Worm (Caenorhabditis elegans) whole organism, L1 larva: ENCODE results near the gene sri-73.

Source experiments
- C04F5.9 ChIP-seq: sonication (generic microtip); optimal IDR thresholded peaks from 2 replicates; lab custom pipeline; 2016; ENCODE audit warnings: missing genetic modification characterization, missing compliant biosample characterization
- Y116A8C.19 ChIP-seq: sonication (generic microtip); optimal IDR thresholded peaks from 2 replicates; lab custom pipeline; 2016; ENCODE audit warnings: missing compliant biosample characterization, missing genetic modification characterization, borderline replicate concordance
- blmp-1 ChIP-seq: fragments of 150-350 bp; optimal IDR thresholded peaks from 2 replicates; lab custom pipeline; 2014; ENCODE audit warnings: missing biosample characterization, missing genetic modification characterization
- ceh-82 ChIP-seq, 3 experiments: fragments of 150-350 bp in 1 of 3; sonication (generic microtip) in 2 of 3; optimal IDR thresholded peaks; 2 replicates each; lab custom pipeline; 2014 to 2017; ENCODE audit warnings: missing biosample characterization in 3 of 3, missing genetic modification characterization in 3 of 3
- ceh-90 ChIP-seq: sonication (generic microtip); optimal IDR thresholded peaks from 2 replicates; lab custom pipeline; 2016; ENCODE audit warnings: missing genetic modification characterization, missing compliant biosample characterization
- efl-1 ChIP-seq, 4 experiments: fragments of 150-350 bp; optimal IDR thresholded peaks in 3 of 4; peaks in 1 of 4; 1 replicate in 1 of 4; 2 replicates in 3 of 4; lab custom pipeline; 2014; ENCODE audit warnings: missing biosample characterization in 2 of 4, missing genetic modification characterization in 2 of 4, missing genetic modification reagents in 2 of 4
- efl-3 ChIP-seq: fragments of 200-800 bp; sonication (Bioruptor generic); optimal IDR thresholded peaks from 2 replicates; lab custom pipeline; 2018; ENCODE audit warnings: mild to moderate bottlenecking, missing genetic modification characterization, missing compliant biosample characterization
- fos-1 ChIP-seq: fragments of 150-350 bp; optimal IDR thresholded peaks from 2 replicates; lab custom pipeline; 2014; ENCODE audit warnings: missing biosample characterization, missing genetic modification characterization
- hpl-2 ChIP-seq: fragments of 150-350 bp; optimal IDR thresholded peaks from 2 replicates; lab custom pipeline; 2014; ENCODE audit warnings: missing biosample characterization, missing genetic modification reagents, missing genetic modification characterization
- lin-13 ChIP-seq: fragments of 150-350 bp; optimal IDR thresholded peaks from 2 replicates; lab custom pipeline; 2014; ENCODE audit warnings: missing biosample characterization, missing genetic modification reagents, missing genetic modification characterization
- lin-14 ChIP-seq: fragments of 200-800 bp; sonication (Bioruptor generic); optimal IDR thresholded peaks from 2 replicates; lab custom pipeline; 2018; ENCODE audit warnings: mild to moderate bottlenecking, missing genetic modification characterization, moderate library complexity, missing compliant biosample characterization
- lin-15B ChIP-seq: fragments of 150-350 bp; sonication (generic microtip); optimal IDR thresholded peaks from 3 replicates; lab custom pipeline; 2014; ENCODE audit warnings: missing biosample characterization, missing genetic modification characterization
- lin-39 ChIP-seq: fragments of 150-350 bp; optimal IDR thresholded peaks from 2 replicates; lab custom pipeline; 2014; ENCODE audit warnings: missing biosample characterization, missing genetic modification reagents, missing genetic modification characterization
- lir-3 ChIP-seq: sonication (generic microtip); optimal IDR thresholded peaks from 2 replicates; lab custom pipeline; 2016; ENCODE audit warnings: mild to moderate bottlenecking, missing genetic modification characterization, moderate library complexity, missing compliant biosample characterization; ENCODE audit not compliant: poor library complexity
- nhr-11 ChIP-seq: fragments of 150-350 bp; optimal IDR thresholded peaks from 2 replicates; lab custom pipeline; 2014; ENCODE audit warnings: missing biosample characterization, missing genetic modification characterization
- nhr-12 ChIP-seq: sonication (generic microtip); optimal IDR thresholded peaks from 2 replicates; lab custom pipeline; 2017; ENCODE audit warnings: missing biosample characterization, missing genetic modification characterization
- nhr-19 ChIP-seq: fragments of 200-800 bp; sonication (Bioruptor generic); conservative IDR thresholded peaks from 2 replicates; pipeline ENCODE4 v1.3.6; 2022; ENCODE audit warnings: missing genetic modification characterization, missing compliant biosample characterization
- nhr-28 ChIP-seq: fragments of 150-350 bp; optimal IDR thresholded peaks from 2 replicates; lab custom pipeline; 2014; ENCODE audit warnings: missing biosample characterization, missing genetic modification characterization
- nhr-47 ChIP-seq: sonication (generic microtip); optimal IDR thresholded peaks from 2 replicates; lab custom pipeline; 2016; ENCODE audit warnings: mild to moderate bottlenecking, missing genetic modification characterization, moderate library complexity, missing compliant biosample characterization
- nhr-76 ChIP-seq: sonication (generic microtip); optimal IDR thresholded peaks from 2 replicates; lab custom pipeline; 2017; ENCODE audit warnings: missing biosample characterization, missing genetic modification characterization
- nhr-77 ChIP-seq: fragments of 150-350 bp; optimal IDR thresholded peaks from 2 replicates; lab custom pipeline; 2014; ENCODE audit warnings: missing biosample characterization, missing genetic modification characterization
- nhr-84 ChIP-seq: sonication (generic microtip); optimal IDR thresholded peaks from 2 replicates; lab custom pipeline; 2017; ENCODE audit warnings: missing biosample characterization, missing genetic modification characterization
- nhr-85 ChIP-seq: sonication (generic microtip); peaks from one replicate; lab custom pipeline; 2016; ENCODE audit warnings: missing genetic modification characterization, inconsistent platforms, missing compliant biosample characterization
- nhr-90 ChIP-seq: sonication (generic microtip); optimal IDR thresholded peaks from 2 replicates; lab custom pipeline; 2016; ENCODE audit warnings: mild to moderate bottlenecking, missing genetic modification characterization, missing compliant biosample characterization; ENCODE audit not compliant: poor library complexity
- pax-3 ChIP-seq: fragments of 200-800 bp; sonication (Bioruptor generic); optimal IDR thresholded peaks from 2 replicates; lab custom pipeline; 2018; ENCODE audit warnings: mild to moderate bottlenecking, missing genetic modification characterization, moderate library complexity, missing compliant biosample characterization
- pqm-1 ChIP-seq: sonication (generic microtip); optimal IDR thresholded peaks from 3 replicates; lab custom pipeline; 2017; ENCODE audit warnings: missing biosample characterization, missing genetic modification characterization
- rnt-1 ChIP-seq: sonication (generic microtip); optimal IDR thresholded peaks from 2 replicates; lab custom pipeline; 2016; ENCODE audit warnings: mild to moderate bottlenecking, missing genetic modification characterization, moderate library complexity, missing compliant biosample characterization
- skn-1 ChIP-seq: fragments of 150-350 bp; optimal IDR thresholded peaks from 2 replicates; lab custom pipeline; 2014; ENCODE audit warnings: missing biosample characterization, missing genetic modification characterization
- snpc-4 ChIP-seq: fragments of 150-350 bp; optimal IDR thresholded peaks from 2 replicates; lab custom pipeline; 2014; ENCODE audit warnings: missing biosample characterization, missing genetic modification characterization
- sox-4 ChIP-seq: sonication (generic microtip); optimal IDR thresholded peaks from 2 replicates; lab custom pipeline; 2016; ENCODE audit warnings: missing genetic modification characterization, missing compliant biosample characterization
- sptf-1 ChIP-seq: fragments of 150-350 bp; optimal IDR thresholded peaks from 2 replicates; lab custom pipeline; 2014; ENCODE audit warnings: missing biosample characterization, missing genetic modification characterization
- sup-37 ChIP-seq: fragments of 200-800 bp; sonication (Bioruptor generic); optimal IDR thresholded peaks from 2 replicates; lab custom pipeline; 2018; ENCODE audit warnings: mild to moderate bottlenecking, missing genetic modification characterization, missing compliant biosample characterization
- swsn-7 ChIP-seq: sonication (generic microtip); optimal IDR thresholded peaks from 2 replicates; lab custom pipeline; 2016; ENCODE audit warnings: missing genetic modification characterization, missing compliant biosample characterization
- tbx-2 ChIP-seq: sonication (generic microtip); optimal IDR thresholded peaks from 2 replicates; lab custom pipeline; 2016; ENCODE audit warnings: missing genetic modification characterization, missing compliant biosample characterization
- tlp-1 ChIP-seq: fragments of 150-350 bp; optimal IDR thresholded peaks from 2 replicates; lab custom pipeline; 2014; ENCODE audit warnings: missing biosample characterization, missing genetic modification characterization
- unc-130 ChIP-seq: fragments of 150-350 bp; optimal IDR thresholded peaks from 2 replicates; lab custom pipeline; 2017; ENCODE audit warnings: missing biosample characterization, missing genetic modification characterization, inconsistent platforms
- zag-1 ChIP-seq: fragments of 150-350 bp; optimal IDR thresholded peaks from 2 replicates; lab custom pipeline; 2014; ENCODE audit warnings: missing biosample characterization, missing genetic modification characterization
- zip-4 ChIP-seq: fragments of 200-800 bp; sonication (Bioruptor generic); optimal IDR thresholded peaks from 2 replicates; lab custom pipeline; 2018; ENCODE audit warnings: mild to moderate bottlenecking, missing genetic modification characterization, moderate library complexity, missing compliant biosample characterization
- ztf-11 ChIP-seq, 2 experiments: sonication (generic microtip); optimal IDR thresholded peaks; 2 replicates each; lab custom pipeline; 2016 to 2017; ENCODE audit warnings: missing genetic modification characterization in 2 of 2, missing biosample characterization in 1 of 2, missing compliant biosample characterization in 1 of 2

Gene sri-73

DNA sequence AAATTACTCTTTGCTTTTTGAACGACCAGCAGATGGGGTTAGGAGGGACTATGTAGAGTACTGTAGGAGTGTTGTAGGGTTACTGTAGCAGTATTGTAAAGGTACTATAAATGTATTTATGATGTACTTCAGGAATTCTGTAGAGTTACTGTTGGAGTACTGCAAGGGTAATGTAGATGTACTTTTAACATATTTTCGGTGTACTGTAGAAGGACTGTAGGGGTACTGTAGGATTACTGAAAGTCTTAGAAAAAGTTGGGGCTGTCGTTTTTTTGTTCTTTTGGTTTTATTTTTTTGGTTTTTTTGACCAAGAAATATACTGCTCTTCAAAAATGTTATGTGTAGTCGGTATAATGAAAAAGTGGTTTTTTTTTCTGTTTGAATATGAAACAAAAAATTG, 32.7 kb upstream of the sri-73 start:
- TF ChIP-seq ztf-11 (tag; optimal IDR thresholded peaks at IDR 0.05; lab: Kevin White, UChicago) (no peak), hpl-2 (GFP tag; lab: Kevin White, UChicago) (no peak), snpc-4 (no peak), sptf-1 (tag; lab: Kevin White, UChicago) (no peak), nhr-76 (tag; lab: Kevin White, UChicago) (no peak), lir-3 (tag; lab: Kevin White, UChicago) (no peak), Y116A8C.19 (tag; lab: Kevin White, UChicago) (no peak), blmp-1 (tag; lab: Kevin White, UChicago) (no peak), nhr-47 (tag; lab: Kevin White, UChicago) (no peak), ceh-82 (tag; optimal IDR thresholded peaks at IDR 0.05; lab: Kevin White, UChicago) (no peak), nhr-11 (no peak), rnt-1 (no peak), skn-1 (no peak), zip-4 (GFP tag; lab: Kevin White, UChicago) (no peak), zag-1 (tag; lab: Kevin White, UChicago) (no peak)

DNA sequence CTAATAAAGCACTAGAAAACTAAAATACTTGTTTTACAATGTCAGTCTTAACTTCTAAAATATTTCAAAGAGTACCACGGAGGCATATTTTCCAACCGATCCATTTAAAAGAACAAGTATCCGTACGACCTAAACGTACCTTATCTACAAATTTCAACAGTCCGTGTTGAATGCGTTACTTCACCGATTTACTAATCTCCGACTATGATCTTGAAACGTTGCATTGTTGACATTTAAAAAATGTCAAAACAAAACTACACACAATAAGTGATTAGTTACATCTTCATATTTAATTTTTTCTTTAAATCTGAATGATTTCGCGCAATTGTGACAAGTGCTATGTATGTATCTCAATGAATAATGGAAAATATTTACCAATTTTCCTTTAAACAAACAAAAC, 31.9 kb upstream of the sri-73 start:
- TF ChIP-seq nhr-85 (peak; percentile 73), lin-13 (GFP tag; lab: Kevin White, UChicago) (no peak), efl-1 (optimal IDR thresholded peaks at IDR 0.05; lab: Kevin White, UChicago) (no peak), efl-1 (GFP tag; optimal IDR thresholded peaks at IDR 0.05 in 1 of 2; lab: Kevin White, UChicago) (peak in 1 of 2 experiments; percentile 45), pqm-1 (tag; lab: Kevin White, UChicago) (no peak)

DNA sequence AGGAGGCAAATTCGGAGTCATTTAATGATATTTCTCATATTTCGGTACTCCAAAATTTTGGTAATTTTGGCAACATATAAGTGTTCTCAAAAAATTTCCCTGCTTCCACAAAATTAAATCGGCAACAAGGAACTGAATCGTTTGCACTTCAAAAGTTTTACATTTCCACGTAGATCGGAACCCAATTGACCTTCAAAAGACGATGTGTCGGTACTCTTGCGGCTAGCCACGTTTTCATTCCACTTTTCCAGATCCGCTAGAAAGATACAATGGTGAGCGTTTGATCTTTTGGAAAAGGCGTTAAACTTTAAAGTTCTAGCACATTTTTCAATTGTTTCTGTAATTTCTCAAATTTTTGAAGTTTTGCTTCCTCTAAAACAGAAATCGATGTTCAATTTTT, 31.0 kb upstream of the sri-73 start:
- TF ChIP-seq lin-39 (tag; lab: Kevin White, UChicago) (no peak), fos-1 (no peak), ceh-90 (tag; lab: Kevin White, UChicago) (no peak), tbx-2 (tag; lab: Kevin White, UChicago) (no peak), nhr-28 (tag; lab: Kevin White, UChicago) (no peak), C04F5.9 (no peak), rnt-1 (peak; percentile 15), blmp-1 (tag; lab: Kevin White, UChicago) (peak; percentile 9), nhr-12 (tag; lab: Kevin White, UChicago) (no peak), pax-3 (no peak), unc-130 (tag; lab: Kevin White, UChicago) (no peak), nhr-77 (tag; lab: Kevin White, UChicago) (no peak)

DNA sequence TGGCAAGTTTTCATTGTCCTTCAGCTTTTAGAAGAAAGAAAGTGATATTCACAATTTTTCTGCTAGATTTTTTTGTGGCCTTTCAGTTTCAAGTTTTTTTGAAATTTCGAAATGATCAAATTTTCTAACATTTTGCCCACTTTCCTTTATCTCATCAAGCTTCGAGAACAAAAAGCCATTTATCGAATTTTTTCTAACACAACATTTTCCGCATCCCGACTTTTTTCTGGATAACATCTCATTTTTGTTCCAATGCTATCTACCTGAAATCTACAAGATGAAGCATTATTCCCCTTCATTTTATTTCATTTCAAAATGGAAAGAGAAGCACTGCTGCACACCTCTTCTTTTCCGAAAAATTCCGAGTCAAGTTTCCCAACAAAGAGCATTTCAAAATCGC, 27.1 kb upstream of the sri-73 start, which contains the start of gene ZK488.5:
Gene ZK488.5, plus strand, starts transcription at position 301 of the 400 bp plus-strand sequence.
- TF ChIP-seq efl-3 (GFP tag; lab: Kevin White, UChicago) (no peak), nhr-19 (GFP tag; lab: Robert Waterston, UW) (no peak), snpc-4 (no peak), tbx-2 (tag; lab: Kevin White, UChicago) (no peak), tlp-1 (tag; lab: Kevin White, UChicago) (no peak), nhr-90 (tag; lab: Kevin White, UChicago) (no peak), lir-3 (tag; lab: Kevin White, UChicago) (no peak), lin-14 (GFP tag; lab: Kevin White, UChicago) (no peak), swsn-7 (tag; lab: Kevin White, UChicago) (no peak), lin-15B (tag; lab: Kevin White, UChicago) (no peak), nhr-84 (tag; lab: Kevin White, UChicago) (no peak), sox-4 (tag; lab: Kevin White, UChicago) (no peak), blmp-1 (tag; lab: Kevin White, UChicago) (no peak), sup-37 (GFP tag; lab: Kevin White, UChicago) (no peak)
